Fruit fly (Drosophila melanogaster): ENCODE measurements around the gene Adhr.

The Adhr gene

dm6 chr2L:14614897-14615602 lies at the start of gene Adhr, which contains the start of gene Adh (continued):
- TF ChIP-seq CG4820 (GFP tag; optimal IDR thresholded peaks at IDR 0.05), result peak; percentile 55
- TF ChIP-seq Camta (GFP tag; optimal IDR thresholded peaks at IDR 0.05), result no peak
- TF ChIP-seq CG9797 (GFP tag; optimal IDR thresholded peaks at IDR 0.05), result no peak
- TF ChIP-seq CG11696 (GFP tag; IDR thresholded peaks at IDR 0.05), result no peak
- peak; percentile 48 for TF ChIP-seq HLH3B (GFP tag; IDR thresholded peaks at IDR 0.05)
- peak; percentile 62 for TF ChIP-seq CG8089 (GFP tag; optimal IDR thresholded peaks at IDR 0.05)
- TF ChIP-seq Nf-YB (GFP tag; optimal IDR thresholded peaks at IDR 0.05), result peak; percentile 61
- TF ChIP-seq tio (GFP tag; optimal IDR thresholded peaks at IDR 0.05), result peak; percentile 73
- TF ChIP-seq Bteb2 (GFP tag; optimal IDR thresholded peaks at IDR 0.05), result peak; percentile 84
- peak; percentile 58 for TF ChIP-seq scrt (GFP tag; optimal IDR thresholded peaks at IDR 0.05)
- peak; percentile 7 for TF ChIP-seq Usf (GFP tag; optimal IDR thresholded peaks at IDR 0.05)
- TF ChIP-seq CG31441 (GFP tag; IDR thresholded peaks at IDR 0.05), result peak; percentile 83
- TF ChIP-seq CG10543 (GFP tag; optimal IDR thresholded peaks at IDR 0.05), result peak; percentile 53
- peak; percentile 56 for TF ChIP-seq esg (GFP tag; conservative IDR thresholded peaks at IDR 0.05)
- peak; percentile 25 for TF ChIP-seq exex (tag; optimal IDR thresholded peaks at IDR 0.05)
- TF ChIP-seq Nf-YA (GFP tag; IDR thresholded peaks at IDR 0.05), result 0 out of 2 replicates have a peak, but pooled peaks have one; percentile 36
- TF ChIP-seq Dek (tag; optimal IDR thresholded peaks at IDR 0.05), result peak; percentile 78
- TF ChIP-seq CG2889 (GFP tag; IDR thresholded peaks at IDR 0.05), result 0 out of 3 replicates have a peak, but pooled peaks have one; percentile 18
- no peak for TF ChIP-seq CTCF (GFP tag; optimal IDR thresholded peaks at IDR 0.05)
- peak; percentile 80 for TF ChIP-seq CG9727 (GFP tag; optimal IDR thresholded peaks at IDR 0.05)
- TF ChIP-seq CG8924 (tag; optimal IDR thresholded peaks at IDR 0.05), result peak; percentile 81
- peak; percentile 44 for TF ChIP-seq tin (GFP tag; optimal IDR thresholded peaks at IDR 0.05)
- no peak for TF ChIP-seq cad (GFP tag; optimal IDR thresholded peaks at IDR 0.05)
- no peak for TF ChIP-seq zen2 (GFP tag; IDR thresholded peaks at IDR 0.05; ENCODE audit: partially characterized antibody)
- peak; percentile 45; the same call in 1 of the 3 replicates for TF ChIP-seq CG34422 (GFP tag; IDR thresholded peaks at IDR 0.05)
- peak; percentile 71 for TF ChIP-seq CG14014 (GFP tag; IDR thresholded peaks at IDR 0.05)
- TF ChIP-seq CG17802 (tag; optimal IDR thresholded peaks at IDR 0.05), result no peak
- no peak for TF ChIP-seq run (tag; optimal IDR thresholded peaks at IDR 0.05)
- peak; percentile 73; the same call in 1 of the 3 replicates for TF ChIP-seq so (GFP tag; IDR thresholded peaks at IDR 0.05)
- peak; percentile 66 for TF ChIP-seq tx (GFP tag; optimal IDR thresholded peaks at IDR 0.05)
- no peak for TF ChIP-seq dan (GFP tag; IDR thresholded peaks at IDR 0.05)
- TF ChIP-seq br (optimal IDR thresholded peaks at IDR 0.05), result no peak
- no peak for TF ChIP-seq CG8290 (GFP tag; optimal IDR thresholded peaks at IDR 0.05)
- TF ChIP-seq CG8290 (tag; optimal IDR thresholded peaks at IDR 0.05), result peak in 1 of 2 experiments; percentile 17
- peak; percentile 88 for TF ChIP-seq Sox102F (GFP tag; optimal IDR thresholded peaks at IDR 0.05)
- no peak for TF ChIP-seq Poxn (GFP tag; IDR thresholded peaks at IDR 0.05)
- TF ChIP-seq pfk (GFP tag; optimal IDR thresholded peaks at IDR 0.05), result no peak
- TF ChIP-seq CG7839 (tag; optimal IDR thresholded peaks at IDR 0.05), result peak; percentile 82
- peak; percentile 36; the same call in 1 of the 2 replicates for TF ChIP-seq sens-2 (GFP tag; IDR thresholded peaks at IDR 0.05)
- TF ChIP-seq hkb (optimal IDR thresholded peaks at IDR 0.05), result no peak
- TF ChIP-seq hkb (GFP tag; IDR thresholded peaks at IDR 0.05), result peak; percentile 45
- no peak for TF ChIP-seq lov (optimal IDR thresholded peaks at IDR 0.05)
- TF ChIP-seq lov (GFP tag; IDR thresholded peaks at IDR 0.05), result no peak
- peak; percentile 86 for TF ChIP-seq CG12391 (tag; optimal IDR thresholded peaks at IDR 0.05)
- peak; percentile 41 for TF ChIP-seq CrebB (tag; optimal IDR thresholded peaks at IDR 0.05)
- peak; percentile 68 for TF ChIP-seq E2f1 (GFP tag; IDR thresholded peaks at IDR 0.05)
- peak; percentile 49 for TF ChIP-seq Spps (tag; optimal IDR thresholded peaks at IDR 0.05)
- TF ChIP-seq chinmo (GFP tag; IDR thresholded peaks at IDR 0.05; ENCODE audit: partially characterized antibody), result no peak
- TF ChIP-seq CG14667 (GFP tag; IDR thresholded peaks at IDR 0.05), result 0 out of 2 replicates have a peak, but pooled peaks have one; percentile 18
- TF ChIP-seq CG8388 (GFP tag; optimal IDR thresholded peaks at IDR 0.05), result peak; percentile 82
- TF ChIP-seq Fer2 (tag; optimal IDR thresholded peaks at IDR 0.05), result peak; percentile 51
- peak; percentile 69 for TF ChIP-seq CG15011 (GFP tag; optimal IDR thresholded peaks at IDR 0.05)
